Worm (Caenorhabditis elegans): Measurements from ENCODE around the gene srbc-63.

ce11 chrV:15448865-15449264 is 36.3 kb upstream of the srbc-63 start, which contains the start of gene T26H5.14:
- TF ChIP-seq unc-39 (tag; optimal IDR thresholded peaks at IDR 0.05) = no peak
- TF ChIP-seq pha-4 (tag; optimal IDR thresholded peaks at IDR 0.05) = no peak
- TF ChIP-seq elt-1 (tag; optimal IDR thresholded peaks at IDR 0.05; ENCODE audit: borderline replicate concordance, insufficient read depth) = no peak
- no peak for TF ChIP-seq flh-1 (GFP tag; optimal IDR thresholded peaks at IDR 0.05)
- no peak for TF ChIP-seq lin-13 (tag; optimal IDR thresholded peaks at IDR 0.05)
- no peak for TF ChIP-seq lsy-2 (tag; optimal IDR thresholded peaks at IDR 0.05)
- TF ChIP-seq nhr-2 (tag; optimal IDR thresholded peaks at IDR 0.05) = no peak
